Fruit fly (Drosophila melanogaster): ENCODE data around the gene CG14615.

CG14615 gene

dm6 chrX:22449191-22449787 lies at the start of gene CG14615, which contains the start of gene tilB:
CG14615 (minus strand) TSS chrX:22449491.
tilB (plus strand) TSS chrX:22449737.
- TF ChIP-seq CG17801 (GFP tag; optimal IDR thresholded peaks at IDR 0.05; ENCODE audit: partially characterized antibody), result no peak

- TF ChIP-seq CG17801 (GFP tag; optimal IDR thresholded peaks at IDR 0.05; ENCODE audit: partially characterized antibody), result peak; percentile 32
Observed at dm6 chrX:22491028-22491769, 41.9 kb upstream of the CG14615 start.

- no peak for TF ChIP-seq CG17801 (GFP tag; optimal IDR thresholded peaks at IDR 0.05; ENCODE audit: partially characterized antibody)
Observed at dm6 chrX:22490584-22490983, 41.3 kb upstream of the CG14615 start.

dm6 chrX:22487667-22488593 lies 38.6 kb upstream of the CG14615 start:
- peak; percentile 29 for TF ChIP-seq CG17801 (GFP tag; optimal IDR thresholded peaks at IDR 0.05; ENCODE audit: partially characterized antibody)

dm6 chrX:22486919-22487634 lies 37.8 kb upstream of the CG14615 start:
- TF ChIP-seq CG17801 (GFP tag; optimal IDR thresholded peaks at IDR 0.05; ENCODE audit: partially characterized antibody), result peak; percentile 50

dm6 chrX:22486487-22486886 lies 37.2 kb upstream of the CG14615 start:
- no peak for TF ChIP-seq CG17801 (GFP tag; optimal IDR thresholded peaks at IDR 0.05; ENCODE audit: partially characterized antibody)

dm6 chrX:22481860-22482544 lies 32.7 kb upstream of the CG14615 start, which contains the start of the genes Cp110 and CG12576:
Cp110 (plus strand) TSS chrX:22482082.
CG12576 (minus strand) TSS chrX:22482357.
- TF ChIP-seq CG17801 (GFP tag; optimal IDR thresholded peaks at IDR 0.05; ENCODE audit: partially characterized antibody), result no peak

dm6 chrX:22481131-22481530 lies 31.8 kb upstream of the CG14615 start:
- TF ChIP-seq CG17801 (GFP tag; optimal IDR thresholded peaks at IDR 0.05; ENCODE audit: partially characterized antibody), result no peak

- no peak for TF ChIP-seq CG17801 (GFP tag; optimal IDR thresholded peaks at IDR 0.05; ENCODE audit: partially characterized antibody)
Observed at dm6 chrX:22480612-22481011, 31.3 kb upstream of the CG14615 start.

dm6 chrX:22479207-22479820 lies 30.0 kb upstream of the CG14615 start:
- TF ChIP-seq CG17801 (GFP tag; optimal IDR thresholded peaks at IDR 0.05; ENCODE audit: partially characterized antibody), result peak; percentile 34

dm6 chrX:22477689-22478590 lies 28.6 kb upstream of the CG14615 start:
- no peak for TF ChIP-seq CG17801 (GFP tag; optimal IDR thresholded peaks at IDR 0.05; ENCODE audit: partially characterized antibody)

dm6 chrX:22474881-22475280 lies 25.6 kb upstream of the CG14615 start:
- no peak for TF ChIP-seq CG17801 (GFP tag; optimal IDR thresholded peaks at IDR 0.05; ENCODE audit: partially characterized antibody)

dm6 chrX:22473520-22473919 lies 24.2 kb upstream of the CG14615 start, which contains the start of gene CG14618:
CG14618 (plus strand) TSS chrX:22473698.
- no peak for TF ChIP-seq CG17801 (GFP tag; optimal IDR thresholded peaks at IDR 0.05; ENCODE audit: partially characterized antibody)

Measured in ovary, adult (tissue).